Worm (Caenorhabditis elegans): ENCODE data around the gene smf-3.
A peak's percentile ranks its signal among the peaks of the same experiment; 100 is the strongest.

The smf-3 gene

DNA sequence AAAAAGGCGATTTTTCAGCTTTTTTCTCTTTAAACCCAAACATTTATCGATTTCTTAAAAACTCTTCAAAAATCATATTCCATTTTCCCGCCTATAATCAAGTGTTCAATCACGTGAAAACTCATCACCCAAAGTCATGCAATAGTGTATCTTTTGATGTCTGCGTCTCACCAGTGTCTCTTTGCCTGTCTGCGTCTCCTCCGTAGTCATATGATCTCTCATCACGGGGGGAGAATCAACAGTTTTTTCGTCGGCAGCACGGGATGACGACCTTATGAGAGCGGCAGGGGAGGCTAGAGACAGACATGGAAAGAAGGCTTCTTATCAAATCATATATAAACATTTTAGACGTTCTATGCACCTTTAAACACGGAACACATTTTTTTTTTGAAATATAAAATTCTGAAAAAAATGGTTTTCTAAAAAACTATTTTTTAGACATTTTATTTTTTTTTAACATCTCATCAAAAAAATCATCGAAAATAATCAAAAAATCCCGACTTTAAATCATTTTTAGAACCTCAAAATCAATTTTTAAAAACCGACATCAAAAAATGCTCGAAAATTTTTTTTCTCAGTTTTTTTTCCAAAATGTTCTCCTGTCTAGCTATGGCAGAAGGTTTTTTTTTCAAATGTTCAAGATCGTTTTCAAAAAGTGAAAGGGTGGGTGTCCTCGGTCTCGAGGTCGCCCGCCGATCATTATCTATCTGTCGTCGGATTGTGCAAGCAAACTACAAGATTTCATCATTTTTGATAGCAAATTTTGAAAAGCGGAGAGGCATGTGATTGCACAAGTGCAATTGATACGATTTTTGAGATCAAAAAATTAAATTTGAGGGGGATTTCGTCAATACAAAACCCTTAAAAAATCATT, 16.4 kb upstream of the smf-3 start:
- TF ChIP-seq ceh-36 (tag; optimal IDR thresholded peaks at IDR 0.05) (no peak), F13C5.2 (tag; optimal IDR thresholded peaks at IDR 0.05) (peak; percentile 19), ama-1 (optimal IDR thresholded peaks at IDR 0.05) (no peak), hmg-4 (GFP tag; optimal IDR thresholded peaks at IDR 0.05) (no peak), ets-7 (tag; optimal IDR thresholded peaks at IDR 0.05) (no peak), B0310.2 (tag; optimal IDR thresholded peaks at IDR 0.05) (peak; percentile 29), ceh-13 (GFP tag; optimal IDR thresholded peaks at IDR 0.05) (no peak), flt-1 (GFP tag; IDR thresholded peaks at IDR 0.05) (0 out of 2 replicates have a peak, but pooled peaks have one; percentile 43)

DNA sequence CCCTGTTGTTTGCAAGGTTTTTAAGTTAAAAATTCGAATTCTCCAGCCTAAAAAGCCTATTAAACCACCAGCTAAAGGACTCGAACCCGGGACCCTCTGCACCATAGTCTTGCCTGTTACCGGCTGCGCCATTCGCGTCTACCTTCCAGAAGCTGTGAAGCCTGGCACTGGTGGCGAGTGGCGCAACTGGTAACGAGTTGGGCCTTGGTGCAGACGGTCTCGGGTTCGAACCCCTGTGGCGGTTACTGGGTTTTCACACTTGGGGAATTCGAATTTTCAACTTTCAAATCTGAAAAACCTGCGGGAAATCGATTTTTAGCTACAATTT, 15.8 kb upstream of the smf-3 start:
- TF ChIP-seq aly-1 (tag; optimal IDR thresholded peaks at IDR 0.05), result no peak
- no peak for TF ChIP-seq ceh-36 (tag; optimal IDR thresholded peaks at IDR 0.05)
- TF ChIP-seq tbx-37 (GFP tag; conservative IDR thresholded peaks at IDR 0.05), result no peak
- no peak for TF ChIP-seq flt-1 (GFP tag; IDR thresholded peaks at IDR 0.05)
- no peak for TF ChIP-seq ceh-13 (GFP tag; optimal IDR thresholded peaks at IDR 0.05)
- 0 out of 2 replicates have a peak, but pooled peaks have one; percentile 12 for TF ChIP-seq sea-1 (GFP tag; conservative IDR thresholded peaks at IDR 0.05)
- no peak for TF ChIP-seq ama-1 (optimal IDR thresholded peaks at IDR 0.05)
- no peak for TF ChIP-seq F13C5.2 (tag; optimal IDR thresholded peaks at IDR 0.05)

DNA sequence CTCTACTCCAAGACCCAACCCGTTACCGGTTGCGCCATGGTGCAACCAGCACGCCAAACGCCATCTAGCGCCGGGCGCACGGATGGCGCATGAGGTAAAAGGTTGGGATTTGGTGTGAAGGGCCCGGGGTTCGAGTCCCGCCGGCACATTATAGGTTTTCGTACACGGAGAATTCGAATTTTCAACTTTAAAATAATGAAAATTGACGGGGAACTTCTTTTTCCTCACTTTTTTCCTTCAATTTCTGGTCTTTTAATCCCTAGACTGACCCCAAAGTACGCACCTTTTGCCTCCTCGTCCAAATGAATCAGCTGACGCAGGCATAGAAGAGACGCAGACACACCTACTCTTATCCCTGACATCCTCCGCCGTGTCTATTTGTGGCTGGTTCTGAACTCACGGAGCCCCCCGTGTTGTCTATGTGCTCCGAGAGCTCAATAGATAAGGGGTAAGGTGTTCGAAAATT, 15.1 kb upstream of the smf-3 start:
- TF ChIP-seq hmbx-1 (tag; optimal IDR thresholded peaks at IDR 0.05) (no peak), hmg-4 (GFP tag; optimal IDR thresholded peaks at IDR 0.05) (no peak), pes-1 (GFP tag; IDR thresholded peaks at IDR 0.05) (no peak), tbx-37 (GFP tag; conservative IDR thresholded peaks at IDR 0.05) (no peak; the same call in 1 of the 2 replicates), tbx-11 (GFP tag; IDR thresholded peaks at IDR 0.05) (no peak), B0310.2 (tag; optimal IDR thresholded peaks at IDR 0.05) (no peak), hnd-1 (tag; optimal IDR thresholded peaks at IDR 0.05) (no peak), F13C5.2 (tag; optimal IDR thresholded peaks at IDR 0.05) (no peak), flt-1 (GFP tag; IDR thresholded peaks at IDR 0.05) (no peak), ets-7 (tag; optimal IDR thresholded peaks at IDR 0.05) (no peak), tra-4 (tag; optimal IDR thresholded peaks at IDR 0.05) (no peak)

DNA sequence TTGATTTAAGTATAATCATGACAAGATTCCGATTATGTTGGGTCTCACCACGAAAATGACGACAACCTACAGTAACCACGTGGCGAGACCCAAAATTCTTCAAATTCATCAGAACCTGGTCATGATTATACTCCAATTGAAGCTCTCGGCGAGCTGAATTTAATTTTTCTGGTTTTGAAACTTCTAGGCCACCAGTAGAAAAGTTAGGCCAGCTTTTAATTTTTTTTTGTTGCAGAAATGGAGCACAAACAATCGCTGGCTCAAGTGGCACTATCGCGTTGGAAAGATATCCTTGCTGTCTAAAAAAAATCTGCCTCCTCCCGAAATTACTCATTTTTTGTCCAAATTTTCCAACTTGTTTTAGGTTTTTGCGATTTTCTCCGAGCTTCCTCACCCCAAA, 12.1 kb upstream of the smf-3 start:
- no peak for TF ChIP-seq hmbx-1 (tag; optimal IDR thresholded peaks at IDR 0.05)

DNA sequence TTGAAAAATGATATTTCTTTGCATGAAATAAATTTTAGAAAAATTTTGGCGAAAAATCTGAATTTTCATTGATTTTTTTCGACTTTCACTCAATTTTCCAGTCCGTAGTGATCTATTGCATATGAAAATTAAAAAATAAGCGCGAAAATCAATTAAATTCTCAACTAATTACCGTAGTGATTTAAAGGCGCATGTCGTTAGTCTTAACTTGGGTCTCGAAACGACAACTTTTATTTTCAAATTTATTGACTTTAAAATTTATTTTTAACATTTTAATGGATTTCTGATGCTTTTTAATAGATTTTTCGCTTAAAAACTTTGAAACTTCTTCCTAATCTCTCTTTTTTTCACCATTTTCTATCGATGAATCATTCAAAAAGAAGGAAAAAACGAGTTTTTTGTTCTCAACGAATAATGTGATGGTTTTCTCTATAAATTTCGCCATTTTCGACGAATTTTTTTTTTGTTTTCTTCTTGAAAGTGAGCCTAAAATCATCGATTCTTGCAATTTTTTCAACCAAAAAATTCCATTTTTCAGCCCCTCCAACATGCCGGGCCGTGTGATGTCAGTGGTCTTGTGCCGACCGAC, 11.1 kb upstream of the smf-3 start, which contains the start of gene vamp-7:
TSS of gene vamp-7 (plus strand) at position 539 of the 589 bp plus-strand sequence.
- TF ChIP-seq B0310.2 (tag; optimal IDR thresholded peaks at IDR 0.05), result no peak
- no peak for TF ChIP-seq tra-4 (tag; optimal IDR thresholded peaks at IDR 0.05)
- TF ChIP-seq flt-1 (GFP tag; IDR thresholded peaks at IDR 0.05), result no peak
- no peak for TF ChIP-seq tbx-11 (GFP tag; IDR thresholded peaks at IDR 0.05)
- no peak for TF ChIP-seq F13C5.2 (tag; optimal IDR thresholded peaks at IDR 0.05)
- no peak for TF ChIP-seq hmg-4 (GFP tag; optimal IDR thresholded peaks at IDR 0.05)
- no peak for TF ChIP-seq ets-7 (tag; optimal IDR thresholded peaks at IDR 0.05)
- no peak for TF ChIP-seq hmbx-1 (tag; optimal IDR thresholded peaks at IDR 0.05)
- no peak for TF ChIP-seq tbx-37 (GFP tag; conservative IDR thresholded peaks at IDR 0.05)
- no peak for TF ChIP-seq ceh-36 (tag; optimal IDR thresholded peaks at IDR 0.05)
- TF ChIP-seq hnd-1 (tag; optimal IDR thresholded peaks at IDR 0.05), result no peak
- TF ChIP-seq scrt-1 (GFP tag; IDR thresholded peaks at IDR 0.05), result no peak
- TF ChIP-seq aly-1 (tag; optimal IDR thresholded peaks at IDR 0.05), result no peak
- TF ChIP-seq ceh-13 (GFP tag; optimal IDR thresholded peaks at IDR 0.05), result no peak
- TF ChIP-seq sea-1 (GFP tag; conservative IDR thresholded peaks at IDR 0.05), result no peak

DNA sequence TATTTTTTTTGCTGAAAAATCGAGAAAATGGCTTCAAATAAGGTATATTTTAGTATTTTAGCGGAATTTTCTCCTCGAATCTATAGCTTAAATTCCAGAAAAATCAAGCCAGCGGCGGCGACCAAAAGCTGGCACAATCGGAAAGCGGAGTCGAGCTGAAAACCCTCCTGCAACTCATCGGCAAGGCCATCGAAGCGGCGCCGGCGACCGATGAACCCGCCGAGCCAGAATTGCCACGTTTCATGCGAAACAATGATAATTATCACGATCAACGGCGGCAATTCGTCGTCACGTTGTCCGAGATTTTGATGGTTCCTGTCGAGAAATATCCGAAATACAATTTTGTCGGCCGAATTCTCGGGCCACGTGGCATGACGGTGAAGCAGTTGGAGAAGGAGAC, 8.3 kb upstream of the smf-3 start, which contains the start of gene Y69A2AR.32:
TSS of gene Y69A2AR.32 (plus strand) at position 28 of the 400 bp plus-strand sequence.
- TF ChIP-seq scrt-1 (GFP tag; IDR thresholded peaks at IDR 0.05) (no peak), B0310.2 (tag; optimal IDR thresholded peaks at IDR 0.05) (no peak), pes-1 (GFP tag; IDR thresholded peaks at IDR 0.05) (no peak), tra-4 (tag; optimal IDR thresholded peaks at IDR 0.05) (no peak)

DNA sequence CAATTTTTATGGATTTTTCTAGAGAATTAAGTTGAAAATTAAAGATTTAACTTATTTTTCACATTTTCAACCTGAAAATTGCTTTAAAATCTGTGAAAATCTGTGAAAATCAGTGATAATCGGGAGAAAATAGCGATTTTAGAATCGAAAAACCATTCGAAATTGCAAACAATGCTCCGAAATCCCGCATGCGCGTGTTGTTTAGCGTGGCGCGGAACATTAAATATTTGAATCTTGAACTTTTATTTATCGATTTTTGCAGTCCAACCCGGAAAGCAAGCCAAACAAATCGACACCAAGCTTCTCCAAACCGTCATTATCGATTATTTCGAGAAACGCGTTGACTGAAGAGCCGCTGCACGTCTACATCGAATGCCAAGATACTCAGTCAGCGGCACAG, 7.7 kb upstream of the smf-3 start:
- no peak for TF ChIP-seq hmg-4 (GFP tag; optimal IDR thresholded peaks at IDR 0.05)

DNA sequence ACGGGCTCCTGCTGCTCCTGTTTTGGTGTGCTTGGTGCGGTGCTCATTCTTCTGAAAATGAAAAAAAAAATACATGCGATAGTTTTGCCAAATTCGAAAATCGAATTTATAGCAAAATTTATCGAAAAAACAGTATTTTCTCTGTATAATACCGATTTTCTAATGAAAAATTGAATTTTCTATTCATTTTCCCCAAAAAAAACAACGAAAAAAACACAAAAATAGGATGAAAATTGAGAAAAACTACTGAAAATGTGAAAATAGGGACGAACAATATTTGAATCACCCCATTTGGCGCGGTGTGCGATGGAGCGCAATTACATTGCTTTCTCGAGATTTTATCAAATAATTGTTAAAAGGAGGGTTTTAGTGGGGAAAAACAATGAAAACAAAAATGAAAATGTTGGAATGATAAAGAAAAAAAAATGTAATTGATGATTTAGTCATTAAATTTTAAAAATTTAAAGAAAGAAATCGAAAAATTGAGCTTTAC, 5.6 kb upstream of the smf-3 start, which contains the start of gene Y69A2AR.28:
TSS of gene Y69A2AR.28 (minus strand) at position 51 of the 493 bp plus-strand sequence.
- TF ChIP-seq tbx-11 (GFP tag; IDR thresholded peaks at IDR 0.05), result no peak
- no peak for TF ChIP-seq pes-1 (GFP tag; IDR thresholded peaks at IDR 0.05)
- TF ChIP-seq tra-4 (tag; optimal IDR thresholded peaks at IDR 0.05), result no peak
- TF ChIP-seq ets-7 (tag; optimal IDR thresholded peaks at IDR 0.05), result no peak
- TF ChIP-seq hmg-4 (GFP tag; optimal IDR thresholded peaks at IDR 0.05), result no peak
- TF ChIP-seq ceh-36 (tag; optimal IDR thresholded peaks at IDR 0.05), result no peak
- TF ChIP-seq ceh-13 (GFP tag; optimal IDR thresholded peaks at IDR 0.05), result no peak
- TF ChIP-seq aly-1 (tag; optimal IDR thresholded peaks at IDR 0.05), result no peak
- no peak for TF ChIP-seq sea-1 (GFP tag; conservative IDR thresholded peaks at IDR 0.05)
- TF ChIP-seq F13C5.2 (tag; optimal IDR thresholded peaks at IDR 0.05), result no peak
- no peak for TF ChIP-seq B0310.2 (tag; optimal IDR thresholded peaks at IDR 0.05)

Data from whole organism, early embryonic.